Worm (Caenorhabditis elegans): Measurements from ENCODE around the gene cest-16.

DNA sequence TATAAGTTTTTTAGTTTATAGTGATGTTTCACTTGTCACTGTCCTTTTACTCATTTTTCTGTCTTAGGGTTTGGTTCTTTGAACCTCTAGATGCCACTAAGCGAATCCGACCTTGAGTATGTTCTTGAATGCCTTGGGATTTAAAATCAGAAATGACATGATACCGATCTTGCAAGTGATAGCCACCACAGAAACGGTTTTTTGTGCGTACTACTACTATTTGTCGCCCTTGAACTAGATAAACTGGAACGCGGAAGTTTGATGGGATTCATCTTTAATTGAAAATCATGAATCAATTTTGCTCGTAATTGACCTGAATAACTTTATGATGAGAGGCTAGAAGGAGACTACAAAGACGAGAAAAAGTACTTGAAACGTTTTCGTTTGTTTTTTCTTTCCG lies 19.1 kb downstream of the cest-16 start:
- no peak for TF ChIP-seq ztf-29 (GFP tag; IDR thresholded peaks at IDR 0.05)
- no peak for TF ChIP-seq ztf-23 (GFP tag; IDR thresholded peaks at IDR 0.05)
- TF ChIP-seq ref-1 (GFP tag; conservative IDR thresholded peaks at IDR 0.05) = no peak
- TF ChIP-seq flt-1 (GFP tag; IDR thresholded peaks at IDR 0.05) = no peak
- TF ChIP-seq tab-1 (GFP tag; IDR thresholded peaks at IDR 0.05) = no peak
